Fruit fly (Drosophila melanogaster) whole organism, embryonic: ENCODE measurements around the gene CG16984.
A peak's percentile ranks its signal among the peaks of the same experiment; 100 is the strongest.

Experiments
- Abd-B ChIP-seq: fragments of 200-800 bp; sonication (Bioruptor generic); optimal IDR thresholded peaks from 2 replicates; lab custom pipeline; 2018; ENCODE audit warnings: missing biosample characterization, mild to moderate bottlenecking, missing genetic modification characterization, moderate library complexity
- Bteb2 ChIP-seq: fragments of 200-800 bp; sonication (Bioruptor generic); optimal IDR thresholded peaks from 2 replicates; lab custom pipeline; 2016; ENCODE audit warnings: missing biosample characterization, missing genetic modification characterization
- CG10366 ChIP-seq: fragments of 200-800 bp; sonication (Bioruptor generic); IDR thresholded peaks from 2 replicates; pipeline ENCODE4 v1.3.6; 2022; ENCODE audit warnings: missing biosample characterization, missing genetic modification characterization
- CG11093 ChIP-seq: fragments of 200-800 bp; sonication (Bioruptor generic); IDR thresholded peaks from 3 replicates; pipeline ENCODE4 v1.3.6; 2022; ENCODE audit warnings: missing biosample characterization, missing genetic modification characterization
- CG12391 ChIP-seq: fragments of 200-800 bp; sonication (Bioruptor generic); optimal IDR thresholded peaks from 3 replicates; lab custom pipeline; 2018; ENCODE audit warnings: missing biosample characterization, mild to moderate bottlenecking, missing genetic modification characterization, moderate library complexity
- CG12659 ChIP-seq: fragments of 200-800 bp; sonication (Bioruptor generic); optimal IDR thresholded peaks from 3 replicates; lab custom pipeline; 2017; ENCODE audit warnings: mild to moderate bottlenecking, missing biosample characterization, missing genetic modification reagents, missing genetic modification characterization
- CG13287 ChIP-seq: fragments of 200-800 bp; sonication (Bioruptor generic); IDR thresholded peaks from 2 replicates; pipeline ENCODE4 v1.3.6; 2022; ENCODE audit warnings: missing biosample characterization, missing genetic modification characterization; ENCODE audit not compliant: partially characterized antibody
- CG14050 ChIP-seq: fragments of 200-800 bp; sonication (Bioruptor generic); IDR thresholded peaks from 3 replicates; pipeline ENCODE4 v1.3.6; 2022; ENCODE audit warnings: missing biosample characterization, missing genetic modification characterization
- CG17912 ChIP-seq: fragments of 200-800 bp; sonication (Bioruptor generic); optimal IDR thresholded peaks from 2 replicates; lab custom pipeline; 2018; ENCODE audit warnings: missing biosample characterization, mild to moderate bottlenecking, missing genetic modification characterization
- CG1792 ChIP-seq: fragments of 200-800 bp; sonication (Bioruptor generic); optimal IDR thresholded peaks from 2 replicates; lab custom pipeline; 2016; ENCODE audit warnings: missing biosample characterization, missing genetic modification characterization
- CG1832 ChIP-seq: fragments of 200-800 bp; sonication (Bioruptor generic); optimal IDR thresholded peaks from 2 replicates; lab custom pipeline; 2017; ENCODE audit warnings: missing biosample characterization, mild to moderate bottlenecking, missing genetic modification characterization, inconsistent platforms
- CG18599 ChIP-seq: fragments of 200-800 bp; sonication (Bioruptor generic); optimal IDR thresholded peaks from 3 replicates; lab custom pipeline; 2017; ENCODE audit warnings: missing biosample characterization, missing genetic modification characterization, mild to moderate bottlenecking, moderate library complexity, missing genetic modification reagents
- CG30431 ChIP-seq: fragments of 200-800 bp; sonication (Bioruptor generic); optimal IDR thresholded peaks from 2 replicates; lab custom pipeline; 2017; ENCODE audit warnings: missing biosample characterization, missing genetic modification characterization
- CG32767 ChIP-seq: fragments of 200-800 bp; sonication (Bioruptor generic); IDR thresholded peaks from 2 replicates; pipeline ENCODE4 v1.3.6; 2022; ENCODE audit warnings: missing biosample characterization, missing genetic modification characterization
- CG42726 ChIP-seq: fragments of 200-800 bp; sonication (Bioruptor generic); IDR thresholded peaks from 2 replicates; pipeline ENCODE4 v1.3.6; 2022; ENCODE audit warnings: missing biosample characterization, missing genetic modification characterization; ENCODE audit not compliant: partially characterized antibody
- CG4404 ChIP-seq: fragments of 200-800 bp; sonication (Bioruptor generic); IDR thresholded peaks from 2 replicates; pipeline ENCODE4 v1.3.6; 2022; ENCODE audit warnings: missing biosample characterization, missing genetic modification characterization
- CG4424 ChIP-seq: fragments of 200-800 bp; sonication (Bioruptor generic); optimal IDR thresholded peaks from 3 replicates; lab custom pipeline; 2016; ENCODE audit warnings: missing biosample characterization, missing genetic modification characterization
- CG6254 ChIP-seq: fragments of 200-800 bp; sonication (Bioruptor generic); optimal IDR thresholded peaks from 3 replicates; lab custom pipeline; 2017; ENCODE audit warnings: mild to moderate bottlenecking, missing biosample characterization, missing genetic modification reagents, missing genetic modification characterization
- CG7987 ChIP-seq: fragments of 200-800 bp; sonication (Bioruptor generic); optimal IDR thresholded peaks from 2 replicates; lab custom pipeline; 2018; ENCODE audit warnings: missing biosample characterization, mild to moderate bottlenecking, missing genetic modification characterization, moderate library complexity
- CG9876 ChIP-seq: fragments of 200-800 bp; sonication (Bioruptor generic); optimal IDR thresholded peaks from 2 replicates; lab custom pipeline; 2016; ENCODE audit warnings: missing biosample characterization, missing genetic modification characterization
- D ChIP-seq, 2 experiments: fragments of 200-800 bp in 1 of 2; fragments of >200 bp in 1 of 2; sonication (Bioruptor generic) in 1 of 2; optimal IDR thresholded peaks; 2 replicates in 1 of 2; 3 replicates in 1 of 2; lab custom pipeline; 2017; ENCODE audit warnings: mild to moderate bottlenecking in 1 of 2, missing biosample characterization in 1 of 2, missing genetic modification characterization in 1 of 2, missing genetic modification reagents in 1 of 2
- Fer2 ChIP-seq: fragments of 200-800 bp; sonication (Bioruptor generic); optimal IDR thresholded peaks from 2 replicates; lab custom pipeline; 2018; ENCODE audit warnings: missing biosample characterization, mild to moderate bottlenecking, missing genetic modification characterization, moderate library complexity
- HLH3B ChIP-seq: fragments of 200-800 bp; sonication (Bioruptor generic); IDR thresholded peaks from 2 replicates; pipeline ENCODE4 v1.3.6; 2022; ENCODE audit warnings: missing biosample characterization, missing genetic modification characterization
- Hand ChIP-seq: fragments of 200-800 bp; sonication (Bioruptor generic); optimal IDR thresholded peaks from 2 replicates; lab custom pipeline; 2017; ENCODE audit warnings: mild to moderate bottlenecking, missing biosample characterization, missing genetic modification reagents, missing genetic modification characterization
- Lhr ChIP-seq: fragments of 200-800 bp; sonication (Bioruptor generic); optimal IDR thresholded peaks from 3 replicates; lab custom pipeline; 2017; ENCODE audit warnings: mild to moderate bottlenecking, missing biosample characterization, missing genetic modification reagents, missing genetic modification characterization
- MESR4 ChIP-seq: fragments of 200-800 bp; sonication (Bioruptor generic); optimal IDR thresholded peaks from 2 replicates; lab custom pipeline; 2018; ENCODE audit warnings: missing biosample characterization, mild to moderate bottlenecking, missing genetic modification characterization, moderate library complexity
- Meics ChIP-seq: fragments of 200-800 bp; sonication (Bioruptor generic); optimal IDR thresholded peaks from 2 replicates; lab custom pipeline; 2017; ENCODE audit warnings: missing biosample characterization, mild to moderate bottlenecking, missing genetic modification characterization
- Oaz ChIP-seq: fragments of 200-800 bp; sonication (Bioruptor generic); IDR thresholded peaks from 2 replicates; pipeline ENCODE4 v1.3.6; 2022; ENCODE audit warnings: missing biosample characterization, missing genetic modification characterization
- Poxn ChIP-seq: fragments of 200-800 bp; sonication (Bioruptor generic); IDR thresholded peaks from 2 replicates; pipeline ENCODE4 v1.3.6; 2022; ENCODE audit warnings: missing biosample characterization, missing genetic modification characterization
- Ravus ChIP-seq: fragments of 200-800 bp; sonication (Bioruptor generic); IDR thresholded peaks from 2 replicates; pipeline ENCODE4 v1.3.6; 2022; ENCODE audit warnings: missing biosample characterization, missing genetic modification characterization
- ase ChIP-seq: fragments of 200-800 bp; sonication (Bioruptor generic); IDR thresholded peaks from 3 replicates; pipeline ENCODE4 v1.3.6; 2022; ENCODE audit warnings: missing biosample characterization, missing genetic modification characterization
- bbx ChIP-seq: fragments of 200-800 bp; sonication (Bioruptor generic); IDR thresholded peaks from 2 replicates; pipeline ENCODE4 v1.3.6; 2022; ENCODE audit warnings: missing biosample characterization, missing genetic modification characterization; ENCODE audit not compliant: partially characterized antibody
- cg ChIP-seq: fragments of 200-800 bp; sonication (Bioruptor generic); optimal IDR thresholded peaks from 3 replicates; lab custom pipeline; 2019; ENCODE audit warnings: missing biosample characterization, mild to moderate bottlenecking, missing genetic modification characterization, moderate library complexity
- chinmo ChIP-seq: fragments of 200-800 bp; sonication (Bioruptor generic); IDR thresholded peaks from 4 replicates; pipeline ENCODE4 v1.3.6; 2022; ENCODE audit warnings: missing biosample characterization, missing genetic modification characterization; ENCODE audit not compliant: partially characterized antibody
- crol ChIP-seq: fragments of 200-800 bp; sonication (Bioruptor generic); IDR thresholded peaks from 2 replicates; pipeline ENCODE4 v1.3.6; 2022; ENCODE audit warnings: missing biosample characterization, missing genetic modification characterization
- dimm ChIP-seq: fragments of 200-800 bp; sonication (Bioruptor generic); IDR thresholded peaks from 2 replicates; pipeline ENCODE4 v1.3.6; 2022; ENCODE audit warnings: missing biosample characterization, missing genetic modification characterization
- dysf ChIP-seq: fragments of 200-800 bp; sonication (Bioruptor generic); IDR thresholded peaks from 3 replicates; pipeline ENCODE4 v1.3.6; 2022; ENCODE audit warnings: missing biosample characterization, missing genetic modification characterization
- hbn ChIP-seq: fragments of 200-800 bp; sonication (Bioruptor generic); IDR thresholded peaks from 2 replicates; pipeline ENCODE4 v1.3.6; 2022; ENCODE audit warnings: missing biosample characterization, missing genetic modification characterization; ENCODE audit not compliant: partially characterized antibody
- jumu ChIP-seq: fragments of 200-800 bp; sonication (Bioruptor generic); optimal IDR thresholded peaks from 3 replicates; lab custom pipeline; 2016; ENCODE audit warnings: missing biosample characterization, missing genetic modification characterization
- nau ChIP-seq: fragments of 200-800 bp; sonication (Bioruptor generic); optimal IDR thresholded peaks from 3 replicates; lab custom pipeline; 2017; ENCODE audit warnings: missing biosample characterization, mild to moderate bottlenecking, missing genetic modification characterization, missing genetic modification reagents
- odd ChIP-seq: fragments of 200-800 bp; sonication (Bioruptor generic); optimal IDR thresholded peaks from 2 replicates; lab custom pipeline; 2017; ENCODE audit warnings: missing biosample characterization, mild to moderate bottlenecking, missing genetic modification characterization
- otp ChIP-seq: fragments of 200-800 bp; sonication (Bioruptor generic); IDR thresholded peaks from 3 replicates; pipeline ENCODE4, ENCODE4 v1.3.6; 2022; ENCODE audit warnings: missing biosample characterization, missing genetic modification characterization
- pzg ChIP-seq: fragments of 200-800 bp; sonication (Bioruptor generic); optimal IDR thresholded peaks from 3 replicates; lab custom pipeline; 2018; ENCODE audit warnings: missing biosample characterization, mild to moderate bottlenecking, missing genetic modification characterization, moderate library complexity
- ranshi ChIP-seq: fragments of 200-800 bp; sonication (Bioruptor generic); IDR thresholded peaks from 2 replicates; pipeline ENCODE4 v1.3.6; 2022; ENCODE audit warnings: missing biosample characterization, missing genetic modification characterization
- slou ChIP-seq: fragments of 200-800 bp; sonication (Bioruptor generic); optimal IDR thresholded peaks from 3 replicates; lab custom pipeline; 2016; ENCODE audit warnings: missing biosample characterization, missing genetic modification characterization
- so ChIP-seq: fragments of 200-800 bp; sonication (Bioruptor generic); IDR thresholded peaks from 3 replicates; pipeline ENCODE4 v1.3.6; 2022; ENCODE audit warnings: missing biosample characterization, missing genetic modification characterization
- zfh2 ChIP-seq: fragments of 200-800 bp; sonication (Bioruptor generic); optimal IDR thresholded peaks from 2 replicates; lab custom pipeline; 2016; ENCODE audit warnings: missing biosample characterization, missing genetic modification characterization

Gene CG16984

DNA sequence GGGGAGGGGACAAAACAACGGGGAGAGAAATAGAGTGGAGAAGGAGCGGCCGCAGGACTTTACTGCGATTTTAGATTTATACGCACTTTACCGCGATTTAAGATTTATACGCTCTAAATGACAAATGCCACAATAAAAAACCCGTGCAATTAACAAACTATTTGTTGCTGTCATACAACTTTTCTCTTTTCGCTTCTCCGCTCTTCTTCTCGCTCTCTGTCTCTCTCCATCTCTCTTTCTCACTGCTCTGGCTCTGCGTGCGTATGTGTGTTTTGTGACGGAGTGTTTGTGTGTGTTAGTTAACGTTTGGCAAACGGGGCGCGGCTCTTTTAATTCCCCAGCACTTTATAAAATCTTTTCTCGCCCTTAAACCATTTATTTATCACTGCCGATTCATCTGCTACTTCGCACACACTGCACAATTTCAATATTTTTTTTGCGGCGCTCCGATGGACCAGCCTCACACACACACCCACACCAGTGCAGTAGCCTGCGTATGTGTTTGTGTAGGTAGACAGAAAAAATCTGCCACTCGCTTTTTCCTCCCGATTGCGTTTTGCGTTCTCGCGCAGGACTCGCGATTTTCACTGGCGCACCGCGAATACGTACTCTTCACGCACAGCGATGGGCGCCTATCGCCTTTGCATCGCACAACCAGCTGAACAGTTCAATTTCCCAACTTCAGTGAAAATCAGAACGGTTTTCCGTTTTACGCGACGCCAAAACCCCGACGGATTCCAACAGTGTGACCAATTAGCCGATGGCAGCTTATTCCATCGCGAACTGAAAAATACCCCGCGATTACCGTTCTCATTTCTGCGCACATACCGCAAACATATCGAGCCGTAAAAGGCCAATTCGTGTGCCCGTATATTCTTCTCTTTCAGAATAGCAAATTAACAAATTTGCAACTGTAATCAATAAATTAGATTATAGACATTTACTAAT is 9.5 kb upstream of the CG16984 start, which contains the start of gene msn (continued):
- TF ChIP-seq CG11093 (GFP tag; lab: Robert Waterston, UW) (no peak), CG42726 (peak; percentile 83), CG1832 (GFP tag; lab: Kevin White, UChicago) (peak; percentile 47), CG1792 (GFP tag; lab: Kevin White, UChicago) (peak; percentile 29), Oaz (GFP tag; lab: Robert Waterston, UW) (no peak), CG12391 (tag; lab: Kevin White, UChicago) (peak; percentile 37), dimm (GFP tag; lab: Robert Waterston, UW) (no peak), CG12659 (GFP tag; lab: Kevin White, UChicago) (peak; percentile 86), odd (GFP tag; lab: Kevin White, UChicago) (peak; percentile 60), cg (GFP tag; lab: Kevin White, UChicago) (peak; percentile 100), crol (peak; percentile 11; the same call in 1 of the 2 replicates), bbx (GFP tag; lab: Robert Waterston, UW) (peak; percentile 67), dysf (GFP tag; lab: Robert Waterston, UW) (peak; percentile 25; the same call in 1 of the 3 replicates), Abd-B (GFP tag; lab: Kevin White, UChicago) (peak; percentile 20), Meics (no peak), CG4404 (no peak), Bteb2 (GFP tag; lab: Kevin White, UChicago) (no peak), nau (GFP tag; lab: Kevin White, UChicago) (peak; percentile 49), CG17912 (peak; percentile 47), D (optimal IDR thresholded peaks at IDR 0.05; lab: Kevin White, UChicago) (no peak), D (GFP tag; optimal IDR thresholded peaks at IDR 0.05; lab: Kevin White, UChicago) (no peak), Lhr (GFP tag; lab: Kevin White, UChicago) (peak; percentile 38), HLH3B (GFP tag; lab: Robert Waterston, UW) (no peak), zfh2 (GFP tag; lab: Kevin White, UChicago) (no peak), CG6254 (GFP tag; lab: Kevin White, UChicago) (no peak), slou (GFP tag; lab: Kevin White, UChicago) (no peak), hbn (no peak), MESR4 (GFP tag; lab: Kevin White, UChicago) (peak; percentile 92), CG30431 (GFP tag; lab: Kevin White, UChicago) (no peak), CG9876 (GFP tag; lab: Kevin White, UChicago) (no peak), ase (GFP tag; lab: Robert Waterston, UW) (no peak), Hand (peak; percentile 66), jumu (no peak), Ravus (GFP tag; lab: Robert Waterston, UW) (no peak), otp (no peak; the same call in 2 of the 3 replicates), pzg (GFP tag; lab: Kevin White, UChicago) (peak; percentile 94), so (GFP tag; lab: Robert Waterston, UW) (no peak; the same call in 2 of the 3 replicates), CG4424 (GFP tag; lab: Kevin White, UChicago) (no peak), CG32767 (GFP tag; lab: Robert Waterston, UW) (peak; percentile 80), CG18599 (peak; percentile 36), Fer2 (no peak), CG13287 (GFP tag; lab: Robert Waterston, UW) (peak; percentile 67), CG14050 (GFP tag; lab: Robert Waterston, UW) (no peak), CG10366 (GFP tag; lab: Robert Waterston, UW) (peak; percentile 18; the same call in 1 of the 2 replicates), chinmo (GFP tag; lab: Robert Waterston, UW) (0 out of 4 replicates have a peak, but pooled peaks have one; percentile 52), ranshi (GFP tag; lab: Robert Waterston, UW) (peak; percentile 27; the same call in 1 of the 2 replicates), CG7987 (GFP tag; lab: Kevin White, UChicago) (peak; percentile 36), Poxn (GFP tag; lab: Robert Waterston, UW) (no peak)
